Fruit fly (Drosophila melanogaster) whole organism, embryonic: ENCODE results near the gene Atg5.

Experiments
- Ada2b ChIP-seq: fragments of 200-800 bp; sonication (Bioruptor generic); IDR thresholded peaks from 2 replicates; pipeline ENCODE4 v1.3.6; 2022; ENCODE audit warnings: missing biosample characterization, missing genetic modification characterization
- Awh ChIP-seq: fragments of 200-800 bp; sonication (Bioruptor generic); IDR thresholded peaks from 2 replicates; pipeline ENCODE4, ENCODE4 v1.3.6; 2022; ENCODE audit warnings: missing biosample characterization, missing genetic modification characterization
- CG11247 ChIP-seq: fragments of 200-800 bp; sonication (Bioruptor generic); IDR thresholded peaks from 2 replicates; pipeline ENCODE4 v1.3.6; 2022; ENCODE audit warnings: missing biosample characterization, missing genetic modification characterization
- CG15269 ChIP-seq: fragments of 200-800 bp; sonication (Bioruptor generic); optimal IDR thresholded peaks from 2 replicates; lab custom pipeline; 2018; ENCODE audit warnings: missing biosample characterization, mild to moderate bottlenecking, missing genetic modification characterization, moderate library complexity
- CG1529 ChIP-seq: fragments of 200-800 bp; sonication (Bioruptor generic); optimal IDR thresholded peaks from 3 replicates; lab custom pipeline; 2018; ENCODE audit warnings: missing biosample characterization, missing genetic modification characterization
- CG30403 ChIP-seq: fragments of 200-800 bp; sonication (Bioruptor generic); optimal IDR thresholded peaks from 3 replicates; lab custom pipeline; 2016; ENCODE audit warnings: missing biosample characterization, missing genetic modification characterization
- CG3065 ChIP-seq: fragments of 200-800 bp; sonication (Bioruptor generic); optimal IDR thresholded peaks from 2 replicates; lab custom pipeline; 2016; ENCODE audit warnings: missing biosample characterization, missing genetic modification characterization
- CG31224 ChIP-seq: fragments of 200-800 bp; sonication (Bioruptor generic); IDR thresholded peaks from 2 replicates; pipeline ENCODE4 v1.3.6; 2022; ENCODE audit warnings: missing biosample characterization, missing genetic modification characterization
- CG32767 ChIP-seq: fragments of 200-800 bp; sonication (Bioruptor generic); IDR thresholded peaks from 2 replicates; pipeline ENCODE4 v1.3.6; 2022; ENCODE audit warnings: missing biosample characterization, missing genetic modification characterization
- CG3726 ChIP-seq: fragments of 200-800 bp; sonication (Bioruptor generic); IDR thresholded peaks from 3 replicates; pipeline ENCODE4, ENCODE4 v1.3.6; 2022; ENCODE audit warnings: missing biosample characterization, missing genetic modification characterization
- CG4404 ChIP-seq: fragments of 200-800 bp; sonication (Bioruptor generic); IDR thresholded peaks from 2 replicates; pipeline ENCODE4 v1.3.6; 2022; ENCODE audit warnings: missing biosample characterization, missing genetic modification characterization
- CG4617 ChIP-seq: fragments of 200-800 bp; sonication (Bioruptor generic); optimal IDR thresholded peaks from 3 replicates; lab custom pipeline; 2016; ENCODE audit warnings: missing biosample characterization, missing genetic modification characterization, borderline replicate concordance
- CG6791 ChIP-seq: fragments of 200-800 bp; sonication (Bioruptor generic); IDR thresholded peaks from 3 replicates; pipeline ENCODE4 v1.3.6; 2022; ENCODE audit warnings: missing biosample characterization, missing genetic modification characterization; ENCODE audit not compliant: partially characterized antibody
- CG6854 ChIP-seq: fragments of 200-800 bp; sonication (Bioruptor generic); optimal IDR thresholded peaks from 3 replicates; lab custom pipeline; 2017; ENCODE audit warnings: missing biosample characterization, mild to moderate bottlenecking, missing genetic modification characterization
- CG7556 ChIP-seq: fragments of 200-800 bp; sonication (Bioruptor generic); optimal IDR thresholded peaks from 2 replicates; lab custom pipeline; 2017; ENCODE audit warnings: missing biosample characterization, mild to moderate bottlenecking, missing genetic modification characterization
- CG7928 ChIP-seq: fragments of 200-800 bp; sonication (Bioruptor generic); optimal IDR thresholded peaks from 2 replicates; lab custom pipeline; 2017; ENCODE audit warnings: missing biosample characterization, mild to moderate bottlenecking, missing genetic modification characterization
- CG8388 ChIP-seq: fragments of 200-800 bp; sonication (Bioruptor generic); optimal IDR thresholded peaks from 2 replicates; lab custom pipeline; 2019; ENCODE audit warnings: missing biosample characterization, mild to moderate bottlenecking, missing genetic modification characterization, moderate library complexity
- CG8478 ChIP-seq: fragments of >200 bp; optimal IDR thresholded peaks from 2 replicates; lab custom pipeline; 2018
- CG9215 ChIP-seq: fragments of 200-800 bp; sonication (Bioruptor generic); IDR thresholded peaks from 2 replicates; pipeline ENCODE4 v1.3.6; 2022; ENCODE audit warnings: missing biosample characterization, missing genetic modification characterization
- Dp ChIP-seq: fragments of 200-800 bp; sonication (Bioruptor generic); optimal IDR thresholded peaks from 2 replicates; lab custom pipeline; 2018; ENCODE audit warnings: missing biosample characterization, mild to moderate bottlenecking, missing genetic modification characterization, moderate library complexity
- HLHmδ ChIP-seq: fragments of 200-800 bp; sonication (Bioruptor generic); optimal IDR thresholded peaks from 2 replicates; lab custom pipeline; 2018; ENCODE audit warnings: missing biosample characterization, mild to moderate bottlenecking, missing genetic modification characterization, moderate library complexity
- Lim3 ChIP-seq: fragments of 200-800 bp; sonication (Bioruptor generic); IDR thresholded peaks from 2 replicates; pipeline ENCODE4 v1.3.6; 2022; ENCODE audit warnings: missing biosample characterization, missing genetic modification characterization
- Mad ChIP-seq: fragments of 200-800 bp; sonication (Bioruptor generic); optimal IDR thresholded peaks from 2 replicates; lab custom pipeline; 2016; ENCODE audit warnings: missing biosample characterization, missing genetic modification characterization
- NC2β ChIP-seq: fragments of 200-800 bp; sonication (Bioruptor generic); optimal IDR thresholded peaks from 2 replicates; lab custom pipeline; 2016; ENCODE audit warnings: missing biosample characterization, missing genetic modification characterization
- Trl ChIP-seq, 3 experiments: fragments of >200 bp in 2 of 3; fragments of 200-800 bp in 1 of 3; sonication (Bioruptor generic) in 1 of 3; optimal IDR thresholded peaks; 2 replicates in 1 of 3; 3 replicates in 2 of 3; lab custom pipeline; 2016 to 2017; ENCODE audit warnings: missing biosample characterization in 1 of 3, missing genetic modification characterization in 1 of 3
- btn ChIP-seq: fragments of 200-800 bp; sonication (Bioruptor generic); optimal IDR thresholded peaks from 2 replicates; lab custom pipeline; 2016; ENCODE audit warnings: missing biosample characterization, missing genetic modification characterization
- crp ChIP-seq, 2 experiments: fragments of 200-800 bp; sonication (Bioruptor generic); optimal IDR thresholded peaks; 2 replicates in 1 of 2; 3 replicates in 1 of 2; lab custom pipeline; 2017; ENCODE audit warnings: missing biosample characterization in 2 of 2, missing genetic modification characterization in 2 of 2, mild to moderate bottlenecking in 1 of 2, moderate library complexity in 1 of 2
- disco-r ChIP-seq: fragments of 200-800 bp; sonication (Bioruptor generic); optimal IDR thresholded peaks from 2 replicates; lab custom pipeline; 2016; ENCODE audit warnings: missing biosample characterization, missing genetic modification characterization
- esg ChIP-seq: fragments of 200-800 bp; sonication (Bioruptor generic); conservative IDR thresholded peaks from 2 replicates; pipeline ENCODE4 v1.3.6; 2022; ENCODE audit warnings: missing biosample characterization, missing genetic modification characterization
- ftz-f1 ChIP-seq: fragments of 200-800 bp; sonication (Bioruptor generic); optimal IDR thresholded peaks from 2 replicates; lab custom pipeline; 2016; ENCODE audit warnings: missing biosample characterization, missing genetic modification characterization
- fu2 ChIP-seq: fragments of 200-800 bp; sonication (Bioruptor generic); optimal IDR thresholded peaks from 2 replicates; lab custom pipeline; 2016; ENCODE audit warnings: missing biosample characterization, missing genetic modification characterization
- gro ChIP-seq: fragments of 200-800 bp; sonication (Bioruptor generic); optimal IDR thresholded peaks from 2 replicates; lab custom pipeline; 2016; ENCODE audit warnings: missing biosample characterization, missing genetic modification characterization
- gsb ChIP-seq: fragments of 200-800 bp; sonication (Bioruptor generic); IDR thresholded peaks from 2 replicates; pipeline ENCODE4 v1.3.6; 2022; ENCODE audit warnings: missing biosample characterization, missing genetic modification characterization
- ham ChIP-seq: fragments of 200-800 bp; sonication (Bioruptor generic); IDR thresholded peaks from 2 replicates; pipeline ENCODE4 v1.3.6; 2022; ENCODE audit warnings: missing biosample characterization, missing genetic modification characterization
- inv ChIP-seq: fragments of 200-800 bp; sonication (Bioruptor generic); IDR thresholded peaks from 2 replicates; pipeline ENCODE4 v1.3.6; 2022; ENCODE audit warnings: missing biosample characterization, missing genetic modification characterization; ENCODE audit not compliant: partially characterized antibody
- jing ChIP-seq: fragments of 200-800 bp; sonication (Bioruptor generic); optimal IDR thresholded peaks from 2 replicates; lab custom pipeline; 2018; ENCODE audit warnings: missing biosample characterization, mild to moderate bottlenecking, missing genetic modification characterization
- kni ChIP-seq: fragments of 200-800 bp; sonication (Bioruptor generic); optimal IDR thresholded peaks from 3 replicates; lab custom pipeline; 2017; ENCODE audit warnings: mild to moderate bottlenecking, missing biosample characterization, missing genetic modification reagents, missing genetic modification characterization
- knrl ChIP-seq: fragments of 200-800 bp; sonication (Bioruptor generic); IDR thresholded peaks from 3 replicates; pipeline ENCODE4 v1.3.6; 2022; ENCODE audit warnings: missing biosample characterization, missing genetic modification characterization; ENCODE audit not compliant: partially characterized antibody
- nerfin-2 ChIP-seq: fragments of 200-800 bp; sonication (Bioruptor generic); IDR thresholded peaks from 2 replicates; pipeline ENCODE4 v1.3.6; 2022; ENCODE audit warnings: missing biosample characterization, missing genetic modification characterization; ENCODE audit not compliant: partially characterized antibody
- nom ChIP-seq: fragments of 200-800 bp; sonication (Bioruptor generic); optimal IDR thresholded peaks from 2 replicates; lab custom pipeline; 2017; ENCODE audit warnings: missing biosample characterization, missing genetic modification characterization, mild to moderate bottlenecking, moderate library complexity, missing genetic modification reagents
- org-1 ChIP-seq: fragments of 200-800 bp; sonication (Bioruptor generic); optimal IDR thresholded peaks from 2 replicates; lab custom pipeline; 2017; ENCODE audit warnings: missing biosample characterization, missing genetic modification characterization
- pb ChIP-seq: fragments of 200-800 bp; sonication (Bioruptor generic); optimal IDR thresholded peaks from 3 replicates; lab custom pipeline; 2016; ENCODE audit warnings: missing biosample characterization, missing genetic modification characterization
- ranshi ChIP-seq: fragments of 200-800 bp; sonication (Bioruptor generic); IDR thresholded peaks from 2 replicates; pipeline ENCODE4 v1.3.6; 2022; ENCODE audit warnings: missing biosample characterization, missing genetic modification characterization
- sim ChIP-seq: fragments of 200-800 bp; sonication (Bioruptor generic); IDR thresholded peaks from 2 replicates; pipeline ENCODE4 v1.3.6; 2022; ENCODE audit warnings: missing biosample characterization, missing genetic modification characterization
- stwl ChIP-seq: fragments of 200-800 bp; sonication (Bioruptor generic); optimal IDR thresholded peaks from 3 replicates; lab custom pipeline; 2018; ENCODE audit warnings: missing biosample characterization, mild to moderate bottlenecking, missing genetic modification characterization, moderate library complexity
- tll ChIP-seq, 2 experiments: fragments of 200-800 bp in 1 of 2; fragments of >200 bp in 1 of 2; sonication (Bioruptor generic) in 1 of 2; optimal IDR thresholded peaks; 2 replicates each; lab custom pipeline; 2017 to 2019; ENCODE audit warnings: missing biosample characterization in 2 of 2, missing genetic modification characterization in 2 of 2, mild to moderate bottlenecking in 1 of 2, moderate library complexity in 1 of 2
- tup ChIP-seq: fragments of 200-800 bp; sonication (Bioruptor generic); optimal IDR thresholded peaks from 2 replicates; lab custom pipeline; 2016; ENCODE audit warnings: missing biosample characterization, mild to moderate bottlenecking, missing genetic modification characterization, moderate library complexity
- zf30C ChIP-seq: fragments of 200-800 bp; sonication (Bioruptor generic); optimal IDR thresholded peaks from 3 replicates; lab custom pipeline; 2018; ENCODE audit warnings: missing biosample characterization, mild to moderate bottlenecking, missing genetic modification characterization

Atg5 gene

dm6 chrX:7301351-7302328 is 21.9 kb downstream of the Atg5 start (continued):
- peak; percentile 87 for TF ChIP-seq CG7556
- TF ChIP-seq nerfin-2: no peak
- TF ChIP-seq stwl: no peak
- no peak for TF ChIP-seq sim (GFP tag; lab: Robert Waterston, UW)
- TF ChIP-seq CG8478 (lab: Kevin White, UChicago): no peak
- TF ChIP-seq pb (GFP tag; lab: Kevin White, UChicago): no peak
- peak; percentile 56 for TF ChIP-seq CG8388
- no peak for TF ChIP-seq gro (GFP tag; lab: Kevin White, UChicago)
- TF ChIP-seq ftz-f1 (GFP tag; lab: Kevin White, UChicago): no peak
- TF ChIP-seq inv (GFP tag; lab: Robert Waterston, UW): no peak
- TF ChIP-seq disco-r: no peak
- TF ChIP-seq CG1529 (GFP tag; lab: Kevin White, UChicago): peak; percentile 72
- TF ChIP-seq org-1 (GFP tag; lab: Kevin White, UChicago): peak; percentile 36
- TF ChIP-seq CG3726: 0 out of 3 replicates have a peak, but pooled peaks have one; percentile 49
- peak; percentile 51 for TF ChIP-seq CG15269 (tag; lab: Kevin White, UChicago)
- TF ChIP-seq kni (GFP tag; lab: Kevin White, UChicago): no peak
- no peak for TF ChIP-seq CG31224 (GFP tag; lab: Robert Waterston, UW)
- TF ChIP-seq HLHmδ (GFP tag; lab: Kevin White, UChicago): no peak
- peak; percentile 79 for TF ChIP-seq CG30403
- no peak; the same call in 1 of the 2 replicates for TF ChIP-seq esg (GFP tag; lab: Robert Waterston, UW)
- TF ChIP-seq jing (GFP tag; lab: Kevin White, UChicago): peak; percentile 43
- TF ChIP-seq Awh (GFP tag; lab: Robert Waterston, UW): peak; percentile 55; the same call in 1 of the 2 replicates
- TF ChIP-seq CG4617 (GFP tag; lab: Kevin White, UChicago): no peak
- peak; percentile 14 for TF ChIP-seq nom (GFP tag; lab: Kevin White, UChicago)
- peak; percentile 2 for TF ChIP-seq NC2β
- TF ChIP-seq Mad: no peak
- TF ChIP-seq CG3065 (GFP tag; lab: Kevin White, UChicago): no peak
- no peak for TF ChIP-seq gsb (GFP tag; lab: Robert Waterston, UW)
- no peak for TF ChIP-seq zf30C (GFP tag; lab: Kevin White, UChicago)
- no peak for TF ChIP-seq ham (GFP tag; lab: Robert Waterston, UW)
- no peak for TF ChIP-seq CG9215 (GFP tag; lab: Robert Waterston, UW)
- TF ChIP-seq knrl (GFP tag; lab: Robert Waterston, UW): no peak
- no peak for TF ChIP-seq fu2 (GFP tag; lab: Kevin White, UChicago)
- TF ChIP-seq Lim3: no peak
- no peak for TF ChIP-seq CG32767 (GFP tag; lab: Robert Waterston, UW)
- no peak for TF ChIP-seq Dp (GFP tag; lab: Kevin White, UChicago)
- TF ChIP-seq ranshi (GFP tag; lab: Robert Waterston, UW): peak; percentile 35
- no peak for TF ChIP-seq CG7928
- no peak for TF ChIP-seq tll (GFP tag; optimal IDR thresholded peaks at IDR 0.05; lab: Kevin White, UChicago)
- no peak for TF ChIP-seq tup (GFP tag; lab: Kevin White, UChicago)
- no peak for TF ChIP-seq CG4404 (GFP tag; lab: Robert Waterston, UW)
- TF ChIP-seq Ada2b (GFP tag; lab: Robert Waterston, UW): peak; percentile 33
- TF ChIP-seq CG11247 (GFP tag; lab: Robert Waterston, UW): peak; percentile 39; the same call in 1 of the 2 replicates
- no peak for TF ChIP-seq CG6791 (GFP tag; lab: Robert Waterston, UW)
- TF ChIP-seq CG6854 (GFP tag; lab: Kevin White, UChicago): no peak
- TF ChIP-seq crp (GFP tag; optimal IDR thresholded peaks at IDR 0.05; lab: Kevin White, UChicago): no peak
- TF ChIP-seq btn (GFP tag; lab: Kevin White, UChicago): peak; percentile 40
- TF ChIP-seq Trl (optimal IDR thresholded peaks at IDR 0.05; lab: Kevin White, UChicago): peak in 1 of 2 experiments; percentile 16
- no peak for TF ChIP-seq Trl (GFP tag; optimal IDR thresholded peaks at IDR 0.05; lab: Kevin White, UChicago)
